Fruit fly (Drosophila melanogaster): ENCODE measurements around the gene CG10431.

The CG10431 gene

DNA sequence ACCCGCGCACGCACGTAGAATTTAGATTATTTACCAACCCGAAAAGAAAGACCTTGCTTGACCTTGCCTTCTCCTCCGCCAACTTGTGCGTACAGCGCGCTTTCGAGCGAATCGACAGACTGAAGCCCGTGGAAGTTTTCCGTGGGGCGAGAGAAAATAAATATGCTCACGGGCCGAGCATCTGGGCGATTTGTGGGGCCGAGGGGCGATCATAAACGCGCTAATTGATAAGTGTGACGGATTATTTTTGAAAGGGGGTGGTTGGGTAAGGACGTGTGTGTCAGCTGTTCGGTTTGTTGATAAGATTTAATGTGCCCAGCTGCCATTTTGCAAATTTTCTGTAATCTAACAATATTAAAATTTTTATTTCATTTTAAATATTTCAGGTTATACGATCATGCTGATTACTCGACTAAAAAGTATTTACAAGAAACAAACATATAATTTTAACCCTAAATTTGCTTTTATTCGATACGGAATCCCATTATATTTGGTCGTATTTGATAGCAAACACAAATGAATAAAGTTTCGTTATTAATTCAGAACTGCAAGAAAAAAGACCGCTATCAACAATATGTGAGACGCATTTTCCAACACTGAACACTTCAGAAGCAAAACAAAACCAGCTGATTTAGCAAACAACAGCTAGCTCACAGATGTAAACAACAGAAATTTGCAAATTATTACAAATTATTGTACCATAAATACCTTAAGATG is at the start of gene CG10431, which contains the start of gene L2HGDH:
Gene CG10431 (plus strand): TSS at position 648 of the 717 bp plus-strand sequence.
Gene L2HGDH (minus strand): TSS at position 386 of the 717 bp plus-strand sequence.
- TF ChIP-seq CG17801 (GFP tag; optimal IDR thresholded peaks at IDR 0.05; ENCODE audit: partially characterized antibody) = peak; percentile 27

dm6 chr2L:18925387-18925786 is 49.1 kb upstream of the CG10431 start:
- TF ChIP-seq CG17801 (GFP tag; optimal IDR thresholded peaks at IDR 0.05; ENCODE audit: partially characterized antibody) = no peak

dm6 chr2L:18925956-18926355 is 48.6 kb upstream of the CG10431 start:
- no peak for TF ChIP-seq CG17801 (GFP tag; optimal IDR thresholded peaks at IDR 0.05; ENCODE audit: partially characterized antibody)

- TF ChIP-seq CG17801 (GFP tag; optimal IDR thresholded peaks at IDR 0.05; ENCODE audit: partially characterized antibody) = no peak
Measured at dm6 chr2L:18927891-18928290, 46.6 kb upstream of the CG10431 start.

DNA sequence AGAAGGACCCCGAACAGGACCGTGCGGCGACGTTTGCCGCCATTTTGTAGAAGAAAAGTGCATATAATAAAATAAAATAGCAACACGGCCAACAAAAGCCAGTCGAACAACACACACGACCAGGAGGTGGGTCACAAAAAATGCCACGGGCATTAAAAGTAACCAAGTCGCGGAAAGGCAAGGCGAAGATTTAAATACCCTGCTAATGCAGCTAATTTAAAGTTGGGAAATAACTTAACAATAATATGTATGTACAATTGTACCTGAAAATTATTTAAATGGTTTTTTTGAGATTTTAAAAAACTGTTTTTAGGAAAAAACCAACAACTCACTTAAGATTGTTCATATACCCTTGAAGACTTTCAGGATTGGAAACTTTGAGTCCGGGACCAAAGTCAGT is 44.9 kb upstream of the CG10431 start:
- no peak for TF ChIP-seq CG17801 (GFP tag; optimal IDR thresholded peaks at IDR 0.05; ENCODE audit: partially characterized antibody)

- TF ChIP-seq CG17801 (GFP tag; optimal IDR thresholded peaks at IDR 0.05; ENCODE audit: partially characterized antibody) = no peak
Measured at dm6 chr2L:18930352-18931122, 44.0 kb upstream of the CG10431 start.

DNA sequence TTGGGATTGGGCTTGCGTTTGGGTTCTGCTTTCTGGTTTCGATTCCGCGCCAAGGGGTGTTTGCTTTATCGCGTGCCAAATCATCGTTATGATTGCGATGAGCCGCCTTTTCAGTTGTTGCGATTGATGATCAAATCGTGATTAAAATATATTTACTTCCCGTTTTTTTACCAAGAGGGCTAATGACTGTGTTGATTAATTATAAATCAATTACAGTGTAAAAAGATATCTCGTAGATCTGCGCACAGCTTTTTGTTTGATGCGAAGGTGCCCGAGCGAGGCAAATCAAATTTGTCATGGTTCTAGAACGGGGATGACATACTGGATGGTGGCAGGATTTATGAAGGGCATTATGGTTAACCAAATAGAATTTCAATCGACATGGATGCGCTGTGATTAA is 40.6 kb upstream of the CG10431 start:
- no peak for TF ChIP-seq CG17801 (GFP tag; optimal IDR thresholded peaks at IDR 0.05; ENCODE audit: partially characterized antibody)

- no peak for TF ChIP-seq CG17801 (GFP tag; optimal IDR thresholded peaks at IDR 0.05; ENCODE audit: partially characterized antibody)
Measured at dm6 chr2L:18934588-18934987, 39.9 kb upstream of the CG10431 start.

DNA sequence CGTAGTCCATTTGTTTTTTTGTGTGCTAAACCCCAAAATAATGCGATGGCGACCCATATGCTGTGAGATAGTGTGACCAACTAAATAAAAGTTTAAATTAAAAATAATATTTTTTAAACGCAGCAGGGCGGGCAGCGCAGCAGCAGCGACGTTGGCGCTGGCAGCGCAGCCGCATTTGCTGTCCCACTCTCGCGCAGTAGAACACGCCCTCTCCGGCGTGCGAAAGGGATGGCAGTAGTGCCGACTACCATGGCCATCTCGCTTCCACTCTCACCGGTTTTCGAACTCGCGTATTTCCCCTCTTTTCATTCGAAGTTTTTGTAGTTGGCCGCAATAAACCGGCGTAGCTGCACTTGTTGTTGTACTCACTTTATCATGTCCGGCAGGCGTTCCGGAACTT is 38.5 kb upstream of the CG10431 start:
- TF ChIP-seq CG17801 (GFP tag; optimal IDR thresholded peaks at IDR 0.05; ENCODE audit: partially characterized antibody) = peak; percentile 12

DNA sequence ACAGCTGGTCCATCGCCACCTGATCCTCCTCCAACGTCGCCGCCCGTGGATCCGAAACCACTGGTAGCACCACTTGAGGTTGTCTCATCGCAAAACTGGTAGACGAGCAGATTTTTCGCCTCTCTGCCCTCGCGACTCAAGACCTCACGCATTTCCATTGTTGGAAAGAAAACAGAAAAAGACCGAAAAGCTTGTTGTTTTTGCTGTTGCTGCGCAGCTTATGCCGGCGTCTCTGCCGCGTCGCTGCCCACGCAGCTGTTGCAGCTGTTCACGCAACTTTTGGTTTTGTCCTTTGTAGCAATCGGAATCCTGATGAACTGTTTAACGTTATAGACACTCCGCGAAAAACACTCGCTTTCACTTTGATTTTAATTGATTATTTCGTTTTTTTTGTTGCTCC is 31.2 kb upstream of the CG10431 start:
- TF ChIP-seq CG17801 (GFP tag; optimal IDR thresholded peaks at IDR 0.05; ENCODE audit: partially characterized antibody) = no peak

DNA sequence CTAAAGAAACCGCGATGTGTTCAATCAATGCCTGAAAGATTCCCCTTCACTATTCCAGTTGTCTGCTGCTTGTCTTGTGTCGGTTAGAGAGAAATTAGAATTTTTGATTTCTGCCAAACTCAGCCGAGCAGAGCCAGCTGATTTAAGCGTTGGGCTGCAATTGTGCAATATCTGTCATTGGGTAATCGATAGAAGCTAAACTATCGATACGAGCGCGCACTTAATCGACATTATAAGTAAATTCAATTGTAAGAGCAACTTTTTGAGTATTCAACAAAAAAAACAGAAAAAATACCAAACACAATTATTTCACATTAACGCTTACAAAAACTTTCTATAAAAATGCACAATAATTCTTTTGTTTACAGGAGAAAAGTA is 30.7 kb upstream of the CG10431 start, which contains the start of gene ssp3:
Gene ssp3 (minus strand): TSS at position 164 of the 378 bp plus-strand sequence.
- TF ChIP-seq CG17801 (GFP tag; optimal IDR thresholded peaks at IDR 0.05; ENCODE audit: partially characterized antibody) = no peak

DNA sequence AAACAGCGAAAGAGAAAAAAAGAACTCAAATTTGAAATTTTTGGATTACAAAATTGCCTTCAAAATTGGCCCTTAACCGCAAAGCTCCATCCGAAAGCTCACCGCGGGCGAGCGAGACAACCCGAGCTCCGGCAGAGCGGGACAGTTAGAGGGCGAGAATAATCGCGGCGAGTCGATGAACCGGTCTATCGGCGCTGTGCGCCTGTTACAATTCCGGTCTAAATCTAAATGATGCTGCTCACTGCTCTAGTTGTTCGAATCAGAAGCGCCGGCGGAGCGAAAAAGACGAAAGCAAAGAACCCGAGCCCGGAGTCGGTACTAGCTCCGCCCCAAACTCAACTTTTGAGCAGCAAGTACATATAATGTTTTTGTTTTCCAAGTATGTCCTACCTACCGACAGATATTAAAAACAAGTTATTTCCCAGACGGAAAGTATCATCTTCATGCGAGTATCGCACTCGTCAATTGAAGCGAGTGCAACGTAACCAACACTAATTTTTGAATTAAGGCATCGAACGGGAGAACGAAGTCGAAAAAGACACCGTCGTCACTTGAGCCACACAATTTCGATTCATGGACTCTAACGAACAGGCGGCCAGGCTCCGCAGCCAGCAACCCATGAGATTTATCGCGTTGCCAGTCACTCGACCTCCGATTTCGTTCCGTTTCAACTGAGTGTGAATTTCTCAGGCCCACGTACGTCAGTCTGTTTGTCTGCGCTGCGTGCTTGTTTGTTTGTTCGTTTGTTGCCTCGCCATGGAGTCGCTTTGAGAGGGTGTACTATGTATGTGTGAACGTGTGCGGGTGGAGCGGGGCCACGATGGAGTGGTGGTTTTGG is 30.1 kb upstream of the CG10431 start:
- no peak for TF ChIP-seq CG17801 (GFP tag; optimal IDR thresholded peaks at IDR 0.05; ENCODE audit: partially characterized antibody)

DNA sequence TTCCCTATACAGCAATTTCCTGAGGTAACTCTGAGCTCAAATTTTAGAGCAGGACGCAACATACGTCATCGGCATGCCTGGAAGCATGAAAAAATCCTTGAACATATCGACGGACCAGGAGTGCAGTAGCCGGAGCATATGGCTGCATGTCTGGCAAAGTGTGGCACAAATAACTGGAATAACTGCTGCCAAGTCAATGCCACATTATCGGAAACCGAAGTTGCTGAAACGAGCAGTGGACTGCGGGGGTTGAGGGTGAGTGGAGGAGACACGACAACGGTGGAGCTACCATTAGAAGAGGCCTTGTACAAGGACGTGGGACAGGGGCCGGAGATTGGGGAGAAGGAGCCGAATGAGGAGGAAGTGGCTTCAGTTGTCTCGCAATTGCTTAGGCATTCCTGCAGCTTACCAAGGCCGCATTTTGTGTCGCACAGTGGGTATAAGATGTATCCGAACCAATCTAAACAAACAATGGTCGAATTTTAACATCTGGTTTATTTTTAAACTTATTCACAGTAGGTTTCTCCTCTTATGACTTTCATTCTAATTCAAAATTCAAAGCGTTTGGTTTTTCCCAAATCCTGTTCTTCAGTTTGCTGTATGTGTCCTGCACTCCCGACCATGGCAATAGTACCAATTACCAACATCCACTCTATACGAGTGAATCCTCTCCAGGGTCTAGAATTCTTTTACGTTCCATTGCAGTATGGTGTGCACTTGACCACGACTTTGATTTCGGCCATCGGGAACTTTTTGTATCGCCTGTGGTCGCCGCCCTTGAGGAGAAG is 28.6 kb upstream of the CG10431 start, which contains the start of gene CG46304:
Gene CG46304 (plus strand): TSS at position 541 of the 788 bp plus-strand sequence.
- no peak for TF ChIP-seq CG17801 (GFP tag; optimal IDR thresholded peaks at IDR 0.05; ENCODE audit: partially characterized antibody)

Measured in ovary, adult (tissue).